Fruit fly (Drosophila melanogaster): ENCODE data around the gene CG11050.

CG11050 gene

dm6 chr2L:6601018-6601505 is 9.7 kb upstream of the CG11050 start, which contains the start of gene Dpp10 (continued):
- TF ChIP-seq CG31441 (GFP tag; IDR thresholded peaks at IDR 0.05) (peak; percentile 71; the same call in 1 of the 2 replicates), Scr (GFP tag; IDR thresholded peaks at IDR 0.05; ENCODE audit: partially characterized antibody) (no peak; the same call in 1 of the 2 replicates), Poxn (GFP tag; IDR thresholded peaks at IDR 0.05) (peak; percentile 95), hb (GFP tag; IDR thresholded peaks at IDR 0.05; ENCODE audit: partially characterized antibody) (no peak), Hsf (GFP tag; optimal IDR thresholded peaks at IDR 0.05) (peak; percentile 92), CG13775 (GFP tag; optimal IDR thresholded peaks at IDR 0.05) (peak; percentile 85), ro (GFP tag; IDR thresholded peaks at IDR 0.05) (peak; percentile 82), Sry-β (GFP tag; optimal IDR thresholded peaks at IDR 0.05) (no peak), PHDP (tag; optimal IDR thresholded peaks at IDR 0.05) (peak; percentile 95), Vsx1 (GFP tag; optimal IDR thresholded peaks at IDR 0.05) (peak; percentile 69), pho (GFP tag; optimal IDR thresholded peaks at IDR 0.05) (peak; percentile 95), Optix (GFP tag; IDR thresholded peaks at IDR 0.05) (peak; percentile 90), CG6813 (GFP tag; optimal IDR thresholded peaks at IDR 0.05) (peak; percentile 86), pb (GFP tag; optimal IDR thresholded peaks at IDR 0.05) (peak; percentile 75), CG31224 (GFP tag; IDR thresholded peaks at IDR 0.05) (peak; percentile 91), CG11695 (GFP tag; IDR thresholded peaks at IDR 0.05) (peak; percentile 95), pzg (GFP tag; optimal IDR thresholded peaks at IDR 0.05) (peak; percentile 13), inv (GFP tag; IDR thresholded peaks at IDR 0.05; ENCODE audit: partially characterized antibody) (no peak; the same call in 1 of the 2 replicates), gsb-n (tag; optimal IDR thresholded peaks at IDR 0.05) (peak; percentile 34), CG6683 (GFP tag; optimal IDR thresholded peaks at IDR 0.05) (peak; percentile 89), CG3995 (GFP tag; optimal IDR thresholded peaks at IDR 0.05) (peak; percentile 44), CG31388 (GFP tag; optimal IDR thresholded peaks at IDR 0.05) (peak; percentile 77), Adf1 (GFP tag; IDR thresholded peaks at IDR 0.05) (peak; percentile 85), Rx (GFP tag; IDR thresholded peaks at IDR 0.05) (peak; percentile 89), Atf3 (GFP tag; optimal IDR thresholded peaks at IDR 0.05) (peak; percentile 64), CG9817 (tag; optimal IDR thresholded peaks at IDR 0.05) (peak; percentile 91), CG4707 (GFP tag; optimal IDR thresholded peaks at IDR 0.05) (peak; percentile 59), jigr1 (GFP tag; IDR thresholded peaks at IDR 0.05) (peak; percentile 90), CG13894 (tag; optimal IDR thresholded peaks at IDR 0.05) (peak; percentile 96), ab (GFP tag; optimal IDR thresholded peaks at IDR 0.05) (peak; percentile 69), dimm (GFP tag; IDR thresholded peaks at IDR 0.05) (peak; percentile 84), CG1233 (GFP tag; optimal IDR thresholded peaks at IDR 0.05) (peak; percentile 81), CG18599 (GFP tag; optimal IDR thresholded peaks at IDR 0.05) (peak; percentile 98), onecut (GFP tag; IDR thresholded peaks at IDR 0.05) (peak; percentile 88), CG18764 (GFP tag; optimal IDR thresholded peaks at IDR 0.05) (peak; percentile 75), MESR4 (GFP tag; optimal IDR thresholded peaks at IDR 0.05) (peak; percentile 15), CG32772 (GFP tag; IDR thresholded peaks at IDR 0.05) (peak; percentile 93), caup (GFP tag; optimal IDR thresholded peaks at IDR 0.05; ENCODE audit: severe bottlenecking) (peak; percentile 92), sc (optimal IDR thresholded peaks at IDR 0.05) (no peak), sc (GFP tag; optimal IDR thresholded peaks at IDR 0.05) (peak; percentile 61), bcd (GFP tag; optimal IDR thresholded peaks at IDR 0.05) (peak; percentile 90), so (GFP tag; IDR thresholded peaks at IDR 0.05) (peak; percentile 95), Hmx (GFP tag; optimal IDR thresholded peaks at IDR 0.05) (peak; percentile 43), Camta (GFP tag; optimal IDR thresholded peaks at IDR 0.05) (peak; percentile 50), CG8944 (GFP tag; optimal IDR thresholded peaks at IDR 0.05) (peak; percentile 85), Mes4 (GFP tag; optimal IDR thresholded peaks at IDR 0.05) (peak; percentile 62), emc (GFP tag; optimal IDR thresholded peaks at IDR 0.05) (peak; percentile 83), CG10147 (GFP tag; optimal IDR thresholded peaks at IDR 0.05) (peak; percentile 85), unc-4 (GFP tag; IDR thresholded peaks at IDR 0.05; ENCODE audit: partially characterized antibody) (no peak), BtbVII (GFP tag; optimal IDR thresholded peaks at IDR 0.05) (peak; percentile 91)

Measured in whole organism, embryonic.